Fruit fly (Drosophila melanogaster): Measurements from ENCODE around the gene wisp.
A peak's percentile ranks its signal among the peaks of the same experiment; 100 is the strongest.

Gene wisp

dm6 chrX:11884134-11884533, 9.6 kb upstream of the wisp start:
- TF ChIP-seq CG8301 (tag; optimal IDR thresholded peaks at IDR 0.05) (no peak), Pif1B (GFP tag; optimal IDR thresholded peaks at IDR 0.05) (no peak), CG8159 (tag; optimal IDR thresholded peaks at IDR 0.05) (no peak), rn (GFP tag; IDR thresholded peaks at IDR 0.05) (no peak), CG13204 (GFP tag; optimal IDR thresholded peaks at IDR 0.05) (no peak), CG10348 (GFP tag; IDR thresholded peaks at IDR 0.05) (no peak), CG12605 (GFP tag; IDR thresholded peaks at IDR 0.05) (no peak), CG4496 (GFP tag; IDR thresholded peaks at IDR 0.05) (no peak), CG34367 (tag; optimal IDR thresholded peaks at IDR 0.05) (no peak), Pif1A (GFP tag; optimal IDR thresholded peaks at IDR 0.05) (no peak), gl (tag; optimal IDR thresholded peaks at IDR 0.05) (no peak), Snoo (tag; optimal IDR thresholded peaks at IDR 0.05) (no peak), CG32121 (GFP tag; IDR thresholded peaks at IDR 0.05) (no peak), CG9948 (tag; optimal IDR thresholded peaks at IDR 0.05) (no peak), CG15710 (tag; optimal IDR thresholded peaks at IDR 0.05) (no peak), D1 (tag; optimal IDR thresholded peaks at IDR 0.05) (no peak), CG14655 (GFP tag; optimal IDR thresholded peaks at IDR 0.05) (no peak), EcR (GFP tag; optimal IDR thresholded peaks at IDR 0.05) (no peak)

dm6 chrX:11885356-11885755, 8.4 kb upstream of the wisp start:
- no peak for TF ChIP-seq Snoo (tag; optimal IDR thresholded peaks at IDR 0.05)
- no peak for TF ChIP-seq CG8301 (tag; optimal IDR thresholded peaks at IDR 0.05)
- TF ChIP-seq CG13204 (GFP tag; optimal IDR thresholded peaks at IDR 0.05): no peak

- no peak for TF ChIP-seq CG8159 (tag; optimal IDR thresholded peaks at IDR 0.05)
- TF ChIP-seq gl (tag; optimal IDR thresholded peaks at IDR 0.05): no peak
- TF ChIP-seq CG32121 (GFP tag; IDR thresholded peaks at IDR 0.05): no peak
- no peak for TF ChIP-seq CG14655 (GFP tag; optimal IDR thresholded peaks at IDR 0.05)
Observed at dm6 chrX:11886976-11887375, 6.8 kb upstream of the wisp start, which contains the start of the genes CG10353 and SelG. CG10353 (minus strand) TSS chrX:11887162. SelG (plus strand) TSS chrX:11887284.

- TF ChIP-seq CG15710 (tag; optimal IDR thresholded peaks at IDR 0.05) (no peak), CG12605 (GFP tag; IDR thresholded peaks at IDR 0.05) (peak; percentile 22; the same call in 1 of the 2 replicates), EcR (GFP tag; optimal IDR thresholded peaks at IDR 0.05) (no peak), CG8301 (tag; optimal IDR thresholded peaks at IDR 0.05) (no peak), CG34367 (tag; optimal IDR thresholded peaks at IDR 0.05) (no peak), CG17806 (tag; optimal IDR thresholded peaks at IDR 0.05) (no peak), Snoo (tag; optimal IDR thresholded peaks at IDR 0.05) (no peak)
Observed at dm6 chrX:11888142-11888541, 5.6 kb upstream of the wisp start, which contains the start of gene CG1840. CG1840 (plus strand) TSS chrX:11888352.

dm6 chrX:11891682-11892179, 2.0 kb upstream of the wisp start, which contains the start of gene sicily:
sicily (plus strand) TSS chrX:11891732.
- TF ChIP-seq CG12605 (GFP tag; IDR thresholded peaks at IDR 0.05): no peak
- no peak for TF ChIP-seq CG15710 (tag; optimal IDR thresholded peaks at IDR 0.05)
- no peak for TF ChIP-seq CG32121 (GFP tag; IDR thresholded peaks at IDR 0.05)

dm6 chrX:11894198-11894597, 455 bp downstream of the wisp start:
- no peak for TF ChIP-seq CG8301 (tag; optimal IDR thresholded peaks at IDR 0.05)
- TF ChIP-seq CG10348 (GFP tag; IDR thresholded peaks at IDR 0.05): no peak
- TF ChIP-seq CG14655 (GFP tag; optimal IDR thresholded peaks at IDR 0.05): no peak
- no peak for TF ChIP-seq fd96Ca (GFP tag; IDR thresholded peaks at IDR 0.05)
- no peak for TF ChIP-seq CG8159 (tag; optimal IDR thresholded peaks at IDR 0.05)
- no peak for TF ChIP-seq EcR (GFP tag; optimal IDR thresholded peaks at IDR 0.05)
- TF ChIP-seq CG32121 (GFP tag; IDR thresholded peaks at IDR 0.05): no peak
- TF ChIP-seq D1 (tag; optimal IDR thresholded peaks at IDR 0.05): no peak
- TF ChIP-seq Pif1A (GFP tag; optimal IDR thresholded peaks at IDR 0.05): no peak
- TF ChIP-seq Ets98B (GFP tag; IDR thresholded peaks at IDR 0.05): no peak
- no peak for TF ChIP-seq Snoo (tag; optimal IDR thresholded peaks at IDR 0.05)
- no peak for TF ChIP-seq CG9948 (tag; optimal IDR thresholded peaks at IDR 0.05)
- TF ChIP-seq rn (GFP tag; IDR thresholded peaks at IDR 0.05): no peak
- no peak for TF ChIP-seq CG13204 (GFP tag; optimal IDR thresholded peaks at IDR 0.05)
- TF ChIP-seq CG4496 (GFP tag; IDR thresholded peaks at IDR 0.05): no peak
- no peak for TF ChIP-seq Pif1B (GFP tag; optimal IDR thresholded peaks at IDR 0.05)
- no peak for TF ChIP-seq CG15710 (tag; optimal IDR thresholded peaks at IDR 0.05)
- no peak for TF ChIP-seq CG12605 (GFP tag; IDR thresholded peaks at IDR 0.05)
- no peak for TF ChIP-seq CG34367 (tag; optimal IDR thresholded peaks at IDR 0.05)
- TF ChIP-seq CG17806 (tag; optimal IDR thresholded peaks at IDR 0.05): no peak

dm6 chrX:11895141-11895540, 1.4 kb downstream of the wisp start:
- TF ChIP-seq CG10348 (GFP tag; IDR thresholded peaks at IDR 0.05) (no peak), CG12605 (GFP tag; IDR thresholded peaks at IDR 0.05) (no peak), CG32121 (GFP tag; IDR thresholded peaks at IDR 0.05) (no peak), CG8159 (tag; optimal IDR thresholded peaks at IDR 0.05) (no peak), CG17806 (tag; optimal IDR thresholded peaks at IDR 0.05) (no peak), fd96Ca (GFP tag; IDR thresholded peaks at IDR 0.05) (no peak), D1 (tag; optimal IDR thresholded peaks at IDR 0.05) (no peak), Pif1B (GFP tag; optimal IDR thresholded peaks at IDR 0.05) (no peak), CG15710 (tag; optimal IDR thresholded peaks at IDR 0.05) (no peak), CG8301 (tag; optimal IDR thresholded peaks at IDR 0.05) (no peak), gl (tag; optimal IDR thresholded peaks at IDR 0.05) (no peak), CG4496 (GFP tag; IDR thresholded peaks at IDR 0.05) (no peak)

Data from whole organism, pupa.